Worm (Caenorhabditis elegans) whole organism, L3 larva: ENCODE measurements around the gene K11H3.3.

Experiments used
- ama-1 ChIP-seq: fragments of 150-350 bp; optimal IDR thresholded peaks from 2 replicates; lab custom pipeline; 2018
- ceh-28 ChIP-seq: fragments of 150-350 bp; optimal IDR thresholded peaks from 2 replicates; lab custom pipeline; 2014; ENCODE audit warnings: missing biosample characterization, missing genetic modification reagents, missing genetic modification characterization
- mdl-1 ChIP-seq: fragments of 150-350 bp; optimal IDR thresholded peaks from 2 replicates; lab custom pipeline; 2014; ENCODE audit warnings: missing biosample characterization, missing genetic modification characterization
- nhr-12 ChIP-seq: fragments of 150-350 bp; optimal IDR thresholded peaks from 2 replicates; lab custom pipeline; 2014; ENCODE audit warnings: missing biosample characterization, missing genetic modification characterization
- nhr-23 ChIP-seq: fragments of 150-350 bp; optimal IDR thresholded peaks from 2 replicates; lab custom pipeline; 2014; ENCODE audit warnings: missing biosample characterization, missing genetic modification reagents, missing genetic modification characterization
- nhr-237 ChIP-seq: fragments of 150-350 bp; optimal IDR thresholded peaks from 2 replicates; lab custom pipeline; 2014; ENCODE audit warnings: missing biosample characterization, missing genetic modification characterization
- nhr-76 ChIP-seq: fragments of 150-350 bp; sonication (generic microtip); optimal IDR thresholded peaks from 5 replicates; lab custom pipeline; 2014; ENCODE audit warnings: missing biosample characterization, missing genetic modification characterization
- pqm-1 ChIP-seq: fragments of 150-350 bp; optimal IDR thresholded peaks from 2 replicates; lab custom pipeline; 2017; ENCODE audit warnings: missing biosample characterization, missing genetic modification characterization, inconsistent platforms
- sea-2 ChIP-seq: fragments of 150-350 bp; sonication (generic microtip); optimal IDR thresholded peaks from 4 replicates; lab custom pipeline; 2014; ENCODE audit warnings: missing biosample characterization, missing genetic modification reagents, missing genetic modification characterization
- snpc-4 ChIP-seq: fragments of 150-350 bp; optimal IDR thresholded peaks from 2 replicates; lab custom pipeline; 2014; ENCODE audit warnings: missing biosample characterization, missing genetic modification characterization
- unc-62 ChIP-seq: fragments of 150-350 bp; sonication (generic microtip); optimal IDR thresholded peaks from 4 replicates; lab custom pipeline; 2014; ENCODE audit warnings: missing biosample characterization, missing genetic modification reagents, missing genetic modification characterization

DNA sequence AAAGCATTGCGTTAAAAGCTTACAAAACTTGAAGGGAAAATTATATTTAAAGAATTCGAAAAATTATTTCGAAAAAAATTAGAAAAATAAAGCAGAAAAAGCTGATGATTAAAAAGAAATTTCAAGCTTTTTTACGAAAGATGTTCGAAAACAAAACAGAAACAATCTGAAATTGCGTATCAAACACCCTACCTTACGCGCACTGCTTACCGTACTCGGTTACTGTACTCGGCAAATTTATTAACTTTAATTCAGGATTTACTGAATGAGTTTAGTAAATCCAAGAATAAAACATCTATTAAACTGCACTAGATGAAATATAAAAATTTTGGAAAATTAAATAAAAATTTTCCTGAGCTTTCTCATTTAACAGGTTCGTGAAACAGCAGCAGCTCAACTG lies 10.8 kb downstream of the K11H3.3 start:
- TF ChIP-seq unc-62 (no peak), pqm-1 (no peak), mdl-1 (tag; lab: Kevin White, UChicago) (no peak), nhr-23 (tag; lab: Kevin White, UChicago) (no peak), nhr-12 (tag; lab: Kevin White, UChicago) (no peak), nhr-76 (tag; lab: Kevin White, UChicago) (no peak), snpc-4 (tag; lab: Kevin White, UChicago) (no peak), ceh-28 (tag; lab: Kevin White, UChicago) (no peak), sea-2 (no peak), nhr-237 (tag; lab: Kevin White, UChicago) (no peak), ama-1 (no peak)
